Fruit fly (Drosophila melanogaster): ENCODE data around the gene CG14506.

Gene CG14506

dm6 chr3R:29265075-29265474 is 31.9 kb downstream of the CG14506 start (continued):
- TF ChIP-seq pfk (GFP tag; optimal IDR thresholded peaks at IDR 0.05) (no peak), CG18764 (GFP tag; optimal IDR thresholded peaks at IDR 0.05) (no peak), br (optimal IDR thresholded peaks at IDR 0.05) (no peak), CG6854 (GFP tag; optimal IDR thresholded peaks at IDR 0.05) (no peak), CG5953 (GFP tag; IDR thresholded peaks at IDR 0.05) (no peak), Trl (optimal IDR thresholded peaks at IDR 0.05) (no peak), Trl (GFP tag; optimal IDR thresholded peaks at IDR 0.05) (no peak), gce (GFP tag; IDR thresholded peaks at IDR 0.05) (no peak), sc (optimal IDR thresholded peaks at IDR 0.05) (no peak), sc (GFP tag; optimal IDR thresholded peaks at IDR 0.05) (peak; percentile 49), CG15514 (GFP tag; optimal IDR thresholded peaks at IDR 0.05) (no peak), cato (GFP tag; optimal IDR thresholded peaks at IDR 0.05; ENCODE audit: borderline replicate concordance) (no peak), Atf6 (GFP tag; IDR thresholded peaks at IDR 0.05) (no peak), shn (GFP tag; optimal IDR thresholded peaks at IDR 0.05) (peak; percentile 5), en (GFP tag; optimal IDR thresholded peaks at IDR 0.05) (no peak), CG7745 (tag; optimal IDR thresholded peaks at IDR 0.05) (no peak), sd (tag; optimal IDR thresholded peaks at IDR 0.05) (no peak), ase (GFP tag; IDR thresholded peaks at IDR 0.05) (no peak), tgo (GFP tag; IDR thresholded peaks at IDR 0.05) (no peak), CG1832 (GFP tag; optimal IDR thresholded peaks at IDR 0.05) (no peak), onecut (GFP tag; IDR thresholded peaks at IDR 0.05) (0 out of 2 replicates have a peak, but pooled peaks have one; percentile 9), nerfin-1 (tag; optimal IDR thresholded peaks at IDR 0.05) (no peak), CG15479 (GFP tag; optimal IDR thresholded peaks at IDR 0.05) (no peak), vnd (GFP tag; IDR thresholded peaks at IDR 0.05; ENCODE audit: partially characterized antibody) (no peak), Dek (tag; optimal IDR thresholded peaks at IDR 0.05) (no peak), Lhr (GFP tag; optimal IDR thresholded peaks at IDR 0.05) (no peak), CG13123 (GFP tag; optimal IDR thresholded peaks at IDR 0.05) (no peak), Spps (tag; optimal IDR thresholded peaks at IDR 0.05) (peak; percentile 51), CG6654 (GFP tag; optimal IDR thresholded peaks at IDR 0.05) (no peak), Mad (GFP tag; optimal IDR thresholded peaks at IDR 0.05) (no peak), CG9215 (GFP tag; IDR thresholded peaks at IDR 0.05) (no peak), Doc3 (GFP tag; IDR thresholded peaks at IDR 0.05; ENCODE audit: partially characterized antibody) (no peak), CG8359 (GFP tag; optimal IDR thresholded peaks at IDR 0.05; ENCODE audit: borderline replicate concordance) (peak; percentile 30), CG31365 (tag; optimal IDR thresholded peaks at IDR 0.05) (no peak), CG12071 (GFP tag; optimal IDR thresholded peaks at IDR 0.05) (no peak), crp (GFP tag; optimal IDR thresholded peaks at IDR 0.05) (no peak), CG32767 (GFP tag; IDR thresholded peaks at IDR 0.05) (no peak), CG10565 (GFP tag; optimal IDR thresholded peaks at IDR 0.05) (no peak), CG42726 (GFP tag; IDR thresholded peaks at IDR 0.05; ENCODE audit: partially characterized antibody) (no peak), disco-r (GFP tag; optimal IDR thresholded peaks at IDR 0.05) (no peak), otp (GFP tag; IDR thresholded peaks at IDR 0.05) (0 out of 3 replicates have a peak, but pooled peaks have one; percentile 10), Xrp1 (GFP tag; IDR thresholded peaks at IDR 0.05) (peak; percentile 75), CG9609 (GFP tag; optimal IDR thresholded peaks at IDR 0.05) (peak; percentile 23), NC2α (GFP tag; optimal IDR thresholded peaks at IDR 0.05) (peak; percentile 31), CG17568 (GFP tag; optimal IDR thresholded peaks at IDR 0.05) (no peak), CG14860 (GFP tag; IDR thresholded peaks at IDR 0.05; ENCODE audit: partially characterized antibody) (no peak), tx (GFP tag; optimal IDR thresholded peaks at IDR 0.05) (no peak), Nf-YB (GFP tag; optimal IDR thresholded peaks at IDR 0.05) (no peak), dysf (GFP tag; IDR thresholded peaks at IDR 0.05) (no peak), CG15269 (tag; optimal IDR thresholded peaks at IDR 0.05) (no peak), gem (tag; optimal IDR thresholded peaks at IDR 0.05) (peak; percentile 69), caup (GFP tag; optimal IDR thresholded peaks at IDR 0.05; ENCODE audit: severe bottlenecking) (no peak)

Measured in whole organism, embryonic.